Worm (Caenorhabditis elegans) whole organism, late embryonic: Measurements from ENCODE around the gene blos-4.
A peak's percentile ranks its signal among the peaks of the same experiment; 100 is the strongest.

ENCODE experiments used
- K02D7.2 ChIP-seq: sonication (generic microtip); optimal IDR thresholded peaks from 2 replicates; lab custom pipeline; 2017; ENCODE audit warnings: mild to moderate bottlenecking, missing genetic modification characterization, missing compliant biosample characterization
- T23F11.4 ChIP-seq: fragments of 200-800 bp; sonication (Bioruptor generic); optimal IDR thresholded peaks from 2 replicates; lab custom pipeline; 2018; ENCODE audit warnings: mild to moderate bottlenecking, missing genetic modification characterization, missing compliant biosample characterization
- Y22D7AL.16 ChIP-seq: sonication (generic microtip); optimal IDR thresholded peaks from 2 replicates; lab custom pipeline; 2016; ENCODE audit warnings: missing genetic modification characterization, missing compliant biosample characterization
- ceh-18 ChIP-seq: sonication (generic microtip); optimal IDR thresholded peaks from 2 replicates; lab custom pipeline; 2016; ENCODE audit warnings: missing genetic modification characterization, missing compliant biosample characterization
- ceh-48 ChIP-seq: sonication (generic microtip); optimal IDR thresholded peaks from 2 replicates; lab custom pipeline; 2016; ENCODE audit warnings: missing genetic modification characterization, inconsistent platforms, missing compliant biosample characterization
- ceh-9 ChIP-seq: sonication (generic microtip); optimal IDR thresholded peaks from 2 replicates; lab custom pipeline; 2016; ENCODE audit warnings: mild to moderate bottlenecking, missing genetic modification characterization, inconsistent platforms, missing compliant biosample characterization
- che-1 ChIP-seq: sonication (generic microtip); optimal IDR thresholded peaks from 2 replicates; lab custom pipeline; 2016; ENCODE audit warnings: mild to moderate bottlenecking, missing genetic modification characterization, missing compliant biosample characterization
- dmd-4 ChIP-seq: sonication (generic microtip); optimal IDR thresholded peaks from 2 replicates; lab custom pipeline; 2016; ENCODE audit warnings: borderline replicate concordance, missing genetic modification characterization, missing compliant biosample characterization
- dve-1 ChIP-seq: sonication (generic microtip); optimal IDR thresholded peaks from 2 replicates; lab custom pipeline; 2017; ENCODE audit warnings: antibody characterized with exemption, mild to moderate bottlenecking, missing genetic modification characterization, missing compliant biosample characterization
- elt-2 ChIP-seq: sonication (generic microtip); optimal IDR thresholded peaks from 2 replicates; lab custom pipeline; 2016; ENCODE audit warnings: missing genetic modification reagents, missing genetic modification characterization, missing compliant biosample characterization
- elt-4 ChIP-seq: sonication (generic microtip); optimal IDR thresholded peaks from 2 replicates; lab custom pipeline; 2016; ENCODE audit warnings: missing genetic modification characterization, missing compliant biosample characterization
- ets-4 ChIP-seq: sonication (generic microtip); optimal IDR thresholded peaks from 2 replicates; lab custom pipeline; 2016; ENCODE audit warnings: missing genetic modification characterization, missing compliant biosample characterization
- gmeb-2 ChIP-seq: sonication (generic microtip); optimal IDR thresholded peaks from 2 replicates; lab custom pipeline; 2016; ENCODE audit warnings: missing genetic modification characterization, inconsistent platforms, missing compliant biosample characterization
- hlh-13 ChIP-seq: fragments of 200-800 bp; sonication (Bioruptor generic); optimal IDR thresholded peaks from 2 replicates; lab custom pipeline; 2018; ENCODE audit warnings: mild to moderate bottlenecking, missing genetic modification characterization, missing compliant biosample characterization
- madf-2 ChIP-seq: sonication (generic microtip); optimal IDR thresholded peaks from 2 replicates; lab custom pipeline; 2017; ENCODE audit warnings: missing genetic modification characterization, missing compliant biosample characterization
- nfya-1 ChIP-seq: sonication (generic microtip); optimal IDR thresholded peaks from 2 replicates; lab custom pipeline; 2017; ENCODE audit warnings: missing genetic modification characterization, mild to moderate bottlenecking, missing compliant biosample characterization, antibody characterized with exemption, moderate library complexity
- npax-4 ChIP-seq: sonication (generic microtip); optimal IDR thresholded peaks from 2 replicates; lab custom pipeline; 2016; ENCODE audit warnings: missing genetic modification characterization, missing compliant biosample characterization
- odd-2 ChIP-seq: sonication (generic microtip); optimal IDR thresholded peaks from 2 replicates; lab custom pipeline; 2017; ENCODE audit warnings: antibody characterized with exemption, mild to moderate bottlenecking, missing genetic modification characterization, missing compliant biosample characterization
- pag-3 ChIP-seq: sonication (generic microtip); optimal IDR thresholded peaks from 2 replicates; lab custom pipeline; 2016; ENCODE audit warnings: missing compliant biosample characterization, missing genetic modification characterization, borderline replicate concordance
- pat-9 ChIP-seq: fragments of 200-800 bp; sonication (Bioruptor generic); optimal IDR thresholded peaks from 2 replicates; lab custom pipeline; 2018; ENCODE audit warnings: mild to moderate bottlenecking, missing genetic modification characterization, moderate library complexity, missing compliant biosample characterization
- pha-4 ChIP-seq: fragments of 150-350 bp; optimal IDR thresholded peaks from 2 replicates; lab custom pipeline; 2018; ENCODE audit warnings: missing biosample characterization, missing genetic modification reagents, missing genetic modification characterization
- pqm-1 ChIP-seq: sonication (generic microtip); optimal IDR thresholded peaks from 2 replicates; lab custom pipeline; 2016; ENCODE audit warnings: missing genetic modification characterization, missing compliant biosample characterization
- ref-2 ChIP-seq: sonication (generic microtip); optimal IDR thresholded peaks from 2 replicates; lab custom pipeline; 2016; ENCODE audit warnings: missing genetic modification characterization, missing compliant biosample characterization
- syd-9 ChIP-seq: sonication (generic microtip); optimal IDR thresholded peaks from 2 replicates; lab custom pipeline; 2016; ENCODE audit warnings: mild to moderate bottlenecking, missing genetic modification characterization, moderate library complexity, missing compliant biosample characterization
- tbx-2 ChIP-seq: sonication (generic microtip); optimal IDR thresholded peaks from 2 replicates; lab custom pipeline; 2016; ENCODE audit warnings: missing genetic modification characterization, missing compliant biosample characterization
- tbx-7 ChIP-seq: sonication (generic microtip); optimal IDR thresholded peaks from 2 replicates; lab custom pipeline; 2016; ENCODE audit warnings: missing genotype, missing genetic modification characterization, missing compliant biosample characterization
- unc-42 ChIP-seq: sonication (generic microtip); optimal IDR thresholded peaks from 2 replicates; lab custom pipeline; 2016; ENCODE audit warnings: missing genotype, missing genetic modification characterization, missing compliant biosample characterization
- unc-86 ChIP-seq: sonication (generic microtip); optimal IDR thresholded peaks from 2 replicates; lab custom pipeline; 2016; ENCODE audit warnings: missing genetic modification characterization, missing compliant biosample characterization
- ztf-16 ChIP-seq: sonication (generic microtip); optimal IDR thresholded peaks from 2 replicates; lab custom pipeline; 2017; ENCODE audit warnings: missing genetic modification characterization, missing compliant biosample characterization

The blos-4 gene

DNA sequence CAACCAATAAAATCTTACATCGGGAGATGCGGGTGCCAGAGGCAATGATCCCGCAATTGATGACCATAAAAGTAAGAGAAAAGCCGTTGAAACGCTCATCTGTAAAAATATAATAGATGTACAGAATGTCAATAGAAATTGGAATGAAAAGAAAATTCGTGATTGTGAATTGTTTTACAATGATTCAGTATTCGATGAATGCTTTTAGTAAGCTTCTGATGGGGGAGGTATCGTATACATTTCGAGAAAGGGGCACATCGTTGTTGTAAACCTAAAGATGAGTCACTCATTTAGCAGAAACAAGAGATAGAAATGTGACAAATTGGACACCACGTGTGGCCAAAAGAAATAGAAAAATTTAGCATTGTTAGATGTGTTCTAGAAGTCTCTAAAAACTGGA is 22.5 kb upstream of the blos-4 start, which contains the start of gene C30B5.6:
C30B5.6 (minus strand) TSS at position 101 of the 400 bp plus-strand sequence.
- TF ChIP-seq odd-2 (no peak), hlh-13 (GFP tag; lab: Kevin White, UChicago) (no peak), unc-86 (tag; lab: Kevin White, UChicago) (no peak), syd-9 (no peak), pat-9 (no peak), ceh-18 (no peak), ztf-16 (tag; lab: Kevin White, UChicago) (no peak), npax-4 (no peak), madf-2 (tag; lab: Kevin White, UChicago) (no peak), pqm-1 (tag; lab: Kevin White, UChicago) (no peak), T23F11.4 (no peak), dve-1 (tag; lab: Kevin White, UChicago) (no peak), tbx-2 (no peak)

DNA sequence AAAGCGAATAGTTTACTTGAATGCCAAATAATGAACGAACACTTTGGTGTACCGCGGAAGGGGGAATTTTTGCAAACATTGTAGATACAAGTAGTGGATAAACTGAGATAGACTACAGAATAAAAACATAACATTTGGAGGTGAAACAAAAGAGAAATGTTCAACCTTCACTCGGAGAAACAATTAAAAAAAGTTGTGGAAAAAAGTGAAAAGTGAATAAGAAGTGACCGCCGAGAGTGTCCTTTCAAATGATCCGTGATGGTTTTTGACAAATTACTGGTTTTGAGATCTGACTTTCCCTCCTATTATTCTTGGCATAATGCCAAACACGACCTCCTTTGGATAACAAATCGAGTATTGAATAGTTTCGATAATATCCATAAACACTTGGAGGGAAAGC is 21.3 kb upstream of the blos-4 start:
- TF ChIP-seq pag-3: no peak
- no peak for TF ChIP-seq hlh-13 (GFP tag; lab: Kevin White, UChicago)

DNA sequence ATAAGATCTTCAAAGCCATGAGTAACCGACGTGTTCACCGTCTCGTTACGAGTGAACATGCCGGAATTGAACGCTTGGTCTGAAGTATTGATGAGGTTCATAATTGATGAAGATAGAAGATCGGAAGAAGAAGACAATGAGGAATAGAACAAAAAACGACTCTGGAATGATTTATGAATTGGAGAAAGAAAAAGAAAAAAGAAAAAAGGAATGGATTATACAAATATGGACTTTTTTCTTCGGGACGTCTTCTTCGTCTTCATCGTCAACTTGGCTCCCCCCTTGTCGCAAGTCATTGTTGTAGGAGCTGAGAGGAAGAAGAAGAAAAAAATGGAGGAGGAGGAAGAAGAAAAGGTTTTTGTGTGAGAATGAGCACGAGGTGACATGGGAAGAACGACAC is 18.1 kb upstream of the blos-4 start, which contains the start of gene srsy-2:
srsy-2 (minus strand) TSS at position 101 of the 400 bp plus-strand sequence.
- TF ChIP-seq ceh-18 (no peak), tbx-7 (tag; lab: Kevin White, UChicago) (no peak), nfya-1 (no peak), ref-2 (tag; lab: Kevin White, UChicago) (no peak), che-1 (tag; lab: Kevin White, UChicago) (no peak), unc-42 (tag; lab: Kevin White, UChicago) (no peak), ceh-9 (tag; lab: Kevin White, UChicago) (no peak), K02D7.2 (tag; lab: Kevin White, UChicago) (no peak), npax-4 (no peak), pha-4 (tag; lab: Kevin White, UChicago) (no peak), elt-4 (tag; lab: Kevin White, UChicago) (no peak)

DNA sequence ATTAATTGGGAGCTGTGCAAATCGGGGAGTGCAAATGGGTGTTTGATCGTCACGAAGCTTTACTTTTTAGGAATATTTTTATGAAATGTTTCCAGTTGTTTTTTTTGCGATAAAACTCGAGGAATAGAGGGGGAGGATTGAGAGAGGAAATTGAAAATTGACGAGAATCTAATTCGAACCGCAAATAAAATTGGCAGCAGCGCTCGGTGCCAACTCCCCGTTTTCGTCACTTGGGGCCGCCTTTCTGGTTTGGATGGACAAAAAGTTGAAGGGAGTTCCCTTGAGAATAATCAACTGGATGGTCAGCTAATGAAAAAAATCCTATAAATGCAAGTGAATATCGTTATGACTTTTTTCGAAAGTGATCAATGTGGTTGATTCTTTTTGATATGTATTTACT is 14.9 kb upstream of the blos-4 start:
- TF ChIP-seq unc-42 (tag; lab: Kevin White, UChicago) (peak; percentile 61), tbx-7 (tag; lab: Kevin White, UChicago) (no peak), T23F11.4 (no peak), ets-4 (tag; lab: Kevin White, UChicago) (no peak)

DNA sequence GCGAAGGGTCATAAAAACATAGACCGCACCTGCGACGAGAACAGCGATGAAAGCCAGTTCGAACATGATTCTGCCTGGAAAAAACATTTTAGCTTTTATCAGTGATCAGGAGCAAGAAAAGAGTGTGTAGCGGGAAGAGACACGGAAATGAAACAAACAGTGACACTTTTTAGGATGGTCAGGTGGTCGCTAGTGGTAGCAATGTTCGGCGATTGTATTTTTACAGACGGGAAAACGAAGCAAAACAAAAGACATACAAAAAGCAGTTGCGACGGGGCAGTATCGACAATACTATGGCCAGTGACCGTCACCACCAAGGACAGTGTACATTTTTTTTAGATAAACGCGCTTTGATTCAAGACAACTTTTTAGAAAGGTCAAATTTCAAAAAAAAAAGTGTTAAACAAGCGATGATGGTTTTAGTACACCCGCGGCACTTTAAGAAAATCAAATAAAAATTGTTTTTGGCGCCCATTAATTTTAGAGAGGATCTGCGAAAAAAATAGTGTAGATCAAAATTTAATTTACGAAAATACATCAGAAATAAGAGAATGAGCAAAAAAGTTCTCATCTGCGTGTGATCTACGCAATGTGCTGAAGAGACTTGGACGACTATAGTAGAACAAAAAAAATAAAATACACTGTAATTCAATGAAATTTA is 9.5 kb upstream of the blos-4 start, which contains the start of gene T24H7.9:
T24H7.9 (minus strand) TSS at position 74 of the 661 bp plus-strand sequence.
- TF ChIP-seq odd-2: no peak
- no peak for TF ChIP-seq npax-4
- no peak for TF ChIP-seq ceh-48
- no peak for TF ChIP-seq dve-1 (tag; lab: Kevin White, UChicago)
- TF ChIP-seq elt-2 (tag; lab: Kevin White, UChicago): no peak
- no peak for TF ChIP-seq dmd-4
- TF ChIP-seq gmeb-2 (tag; lab: Kevin White, UChicago): no peak
- TF ChIP-seq ceh-9 (tag; lab: Kevin White, UChicago): no peak
- TF ChIP-seq ets-4 (tag; lab: Kevin White, UChicago): no peak
- TF ChIP-seq ref-2 (tag; lab: Kevin White, UChicago): no peak
- no peak for TF ChIP-seq Y22D7AL.16 (tag; lab: Kevin White, UChicago)
- TF ChIP-seq hlh-13 (GFP tag; lab: Kevin White, UChicago): no peak
